Fruit fly (Drosophila melanogaster) Kc167 (cell line): ENCODE results near the gene CG43844.

Source experiments
- Sin3A ChIP-seq: fragments of >200 bp; optimal IDR thresholded peaks from 2 replicates; lab custom pipeline; 2018; ENCODE audit warnings: missing external identifiers
- insv ChIP-seq: fragments of >200 bp; optimal IDR thresholded peaks from 3 replicates; lab custom pipeline; 2018; ENCODE audit warnings: missing external identifiers
- psq ChIP-seq: fragments of >200 bp; optimal IDR thresholded peaks from 2 replicates; lab custom pipeline; 2017; ENCODE audit warnings: missing external identifiers

DNA sequence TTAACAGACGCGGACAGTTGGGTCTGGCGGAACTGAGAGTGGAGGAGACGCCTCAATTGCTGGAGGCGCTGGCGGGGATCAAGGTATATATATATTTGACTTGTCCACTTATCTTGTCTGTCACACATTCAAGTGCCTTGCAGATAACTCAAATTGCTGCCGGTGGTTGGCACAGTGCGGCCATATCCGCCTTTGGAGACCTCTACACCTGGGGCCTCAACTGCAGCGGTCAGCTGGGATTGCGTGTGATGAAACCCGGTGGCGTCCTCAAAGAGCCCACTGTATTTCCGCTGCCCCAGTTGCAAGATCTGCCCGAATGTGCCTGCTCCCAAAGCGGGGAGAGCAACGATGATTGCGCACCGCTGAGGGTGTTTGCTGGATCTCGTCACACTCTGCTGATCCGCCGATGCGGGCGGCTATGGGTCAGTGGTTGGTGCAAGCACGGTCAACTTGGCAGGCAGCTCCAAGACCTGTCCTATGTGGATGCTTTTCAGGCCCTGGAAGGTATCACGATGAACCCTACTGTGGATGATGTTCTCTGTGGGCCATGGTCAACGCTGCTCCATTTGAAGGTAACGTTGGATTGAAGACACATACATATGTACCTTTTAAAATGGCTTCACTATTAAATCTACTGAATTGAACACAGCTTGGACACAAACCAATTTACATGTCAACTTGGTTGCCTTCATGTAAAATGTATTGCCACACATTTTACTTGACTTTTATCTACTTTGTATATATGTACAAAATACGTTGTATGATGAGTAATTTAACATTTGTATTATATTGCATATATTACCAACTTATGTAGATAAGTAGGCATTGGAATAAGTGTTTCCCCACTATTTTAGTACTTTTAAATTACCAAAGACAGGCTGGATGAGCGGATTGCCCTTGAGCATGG lies at the start of gene CG43844:
- TF ChIP-seq Sin3A (lab: Kevin White, UChicago) (no peak), psq (no peak), insv (lab: Kevin White, UChicago) (no peak)
